Worm (Caenorhabditis elegans) whole organism, L2 larva: Measurements from ENCODE around the gene F29C4.4.

Experiments used
- aly-2 ChIP-seq: fragments of 150-350 bp; optimal IDR thresholded peaks from 2 replicates; lab custom pipeline; 2014; ENCODE audit warnings: missing biosample characterization, missing genetic modification characterization
- nhr-21 ChIP-seq: fragments of 150-350 bp; optimal IDR thresholded peaks from 2 replicates; lab custom pipeline; 2014; ENCODE audit warnings: missing biosample characterization, missing genetic modification characterization

- no peak for TF ChIP-seq aly-2 (tag; lab: Kevin White, UChicago)
- TF ChIP-seq nhr-21 = no peak
Measured at ce11 chrIV:78206-78605, 33.3 kb upstream of the F29C4.4 start.
